Worm (Caenorhabditis elegans): ENCODE data around the gene ins-4.

DNA sequence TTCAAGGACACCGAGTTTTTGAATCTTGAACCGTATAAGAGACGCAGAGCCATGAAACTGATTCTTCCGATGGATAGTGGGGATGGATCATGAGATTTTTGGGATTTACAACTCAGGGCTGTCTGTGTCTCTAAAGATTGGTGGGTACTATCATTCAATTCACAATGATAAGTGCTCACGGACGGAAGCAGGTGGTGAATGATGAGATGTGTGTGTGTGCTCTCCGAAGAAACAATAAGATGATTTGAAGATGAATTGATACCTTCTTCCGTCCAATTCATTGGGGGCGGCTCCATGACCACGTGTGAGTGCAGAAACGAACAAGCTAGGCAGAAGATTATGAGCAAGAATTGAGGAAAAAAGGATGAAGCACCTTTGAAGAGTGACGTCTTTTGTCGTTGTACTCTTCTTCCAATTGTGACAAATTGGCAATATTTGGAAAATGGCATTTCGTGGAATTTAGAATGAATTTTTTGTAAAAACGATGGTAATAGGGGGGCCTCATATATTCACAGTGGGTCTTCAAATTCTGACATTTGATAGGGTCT is 32.5 kb downstream of the ins-4 start:
- no peak for TF ChIP-seq pros-1 (tag; optimal IDR thresholded peaks at IDR 0.05)
- TF ChIP-seq dmd-4 (tag; optimal IDR thresholded peaks at IDR 0.05; ENCODE audit: borderline replicate concordance): no peak
- TF ChIP-seq ceh-31 (tag; optimal IDR thresholded peaks at IDR 0.05): no peak
- no peak for TF ChIP-seq ama-1 (optimal IDR thresholded peaks at IDR 0.05)
- TF ChIP-seq ceh-9 (tag; optimal IDR thresholded peaks at IDR 0.05): no peak
- no peak for TF ChIP-seq sox-4 (tag; optimal IDR thresholded peaks at IDR 0.05)
- no peak for TF ChIP-seq sox-2 (GFP tag; IDR thresholded peaks at IDR 0.05)
- no peak for TF ChIP-seq C08G9.2 (tag; optimal IDR thresholded peaks at IDR 0.05)
- no peak for TF ChIP-seq nhr-11 (tag; optimal IDR thresholded peaks at IDR 0.05)
- TF ChIP-seq F13H6.1 (tag; optimal IDR thresholded peaks at IDR 0.05): no peak
- no peak for TF ChIP-seq ceh-6 (GFP tag; optimal IDR thresholded peaks at IDR 0.05)
- no peak for TF ChIP-seq tbx-2 (tag; optimal IDR thresholded peaks at IDR 0.05)
- no peak for TF ChIP-seq gmeb-2 (tag; optimal IDR thresholded peaks at IDR 0.05)
- TF ChIP-seq elt-2 (tag; optimal IDR thresholded peaks at IDR 0.05): no peak

All from whole organism, late embryonic.